Fruit fly (Drosophila melanogaster) whole organism, pupa: ENCODE data around the gene Ir8a.

ENCODE experiments used
- CG10348 ChIP-seq: fragments of 200-800 bp; sonication (Bioruptor generic); IDR thresholded peaks from 2 replicates; pipeline ENCODE4 v1.3.6; 2022; ENCODE audit warnings: missing biosample characterization, missing genetic modification characterization
- CG17806 ChIP-seq: fragments of 200-800 bp; sonication (Bioruptor generic); optimal IDR thresholded peaks from 2 replicates; lab custom pipeline; 2018; ENCODE audit warnings: missing biosample characterization, mild to moderate bottlenecking, missing genetic modification characterization, moderate library complexity
- CG32121 ChIP-seq: fragments of 200-800 bp; sonication (Bioruptor generic); IDR thresholded peaks from 2 replicates; pipeline ENCODE4 v1.3.6; 2022; ENCODE audit warnings: missing biosample characterization, missing genetic modification characterization
- CG34367 ChIP-seq: fragments of 200-800 bp; sonication (Bioruptor generic); optimal IDR thresholded peaks from 2 replicates; lab custom pipeline; 2018; ENCODE audit warnings: missing biosample characterization, mild to moderate bottlenecking, missing genetic modification characterization
- CG8301 ChIP-seq: fragments of 200-800 bp; sonication (Bioruptor generic); optimal IDR thresholded peaks from 2 replicates; lab custom pipeline; 2018; ENCODE audit warnings: missing biosample characterization, mild to moderate bottlenecking, missing genetic modification characterization
- D1 ChIP-seq: fragments of 200-800 bp; sonication (Bioruptor generic); optimal IDR thresholded peaks from 2 replicates; lab custom pipeline; 2018; ENCODE audit warnings: missing biosample characterization, mild to moderate bottlenecking, missing genetic modification characterization, moderate library complexity
- EcR ChIP-seq: fragments of 200-800 bp; sonication (Bioruptor generic); optimal IDR thresholded peaks from 3 replicates; lab custom pipeline; 2019; ENCODE audit warnings: missing biosample characterization, missing genetic modification characterization, mild to moderate bottlenecking, moderate library complexity, missing genetic modification reagents
- Pif1A ChIP-seq: fragments of 200-800 bp; sonication (Bioruptor generic); optimal IDR thresholded peaks from 3 replicates; lab custom pipeline; 2016; ENCODE audit warnings: missing biosample characterization, missing genetic modification characterization
- Pif1B ChIP-seq: fragments of 200-800 bp; sonication (Bioruptor generic); optimal IDR thresholded peaks from 3 replicates; lab custom pipeline; 2016; ENCODE audit warnings: missing biosample characterization, missing genetic modification characterization
- fd96Ca ChIP-seq: fragments of 200-800 bp; sonication (Bioruptor generic); IDR thresholded peaks from 3 replicates; pipeline ENCODE4 v1.3.6; 2022; ENCODE audit warnings: missing biosample characterization, missing genetic modification characterization
- gl ChIP-seq: fragments of 200-800 bp; sonication (Bioruptor generic); optimal IDR thresholded peaks from 2 replicates; lab custom pipeline; 2018; ENCODE audit warnings: missing biosample characterization, mild to moderate bottlenecking, missing genetic modification characterization
- rn ChIP-seq: fragments of 200-800 bp; sonication (Bioruptor generic); IDR thresholded peaks from 2 replicates; pipeline ENCODE4 v1.3.6; 2022; ENCODE audit warnings: missing biosample characterization, missing genetic modification characterization

DNA sequence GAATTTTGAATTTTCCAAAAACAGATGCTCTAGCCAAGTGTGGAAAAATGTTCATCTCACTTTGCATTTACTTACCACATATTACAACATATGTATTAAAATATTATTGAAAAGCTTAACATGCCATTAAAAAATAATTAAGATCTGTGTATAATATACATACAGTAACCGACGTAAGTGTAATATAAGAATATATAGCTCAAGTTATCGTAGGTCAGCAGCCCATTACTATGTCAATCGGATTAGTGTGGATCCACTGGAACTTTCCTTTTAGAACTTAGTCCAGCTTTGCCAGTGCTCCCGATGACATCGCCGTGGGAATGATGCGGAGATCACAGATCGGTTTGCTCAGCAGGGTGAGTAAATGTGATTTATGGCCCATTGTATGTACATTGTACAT lies 21.8 kb downstream of the Ir8a start, which contains the start of gene Obp8a:
- TF ChIP-seq CG8301 (no peak), CG34367 (no peak), EcR (GFP tag; lab: Kevin White, UChicago) (no peak), D1 (tag; lab: Kevin White, UChicago) (no peak), Pif1A (no peak), gl (tag; lab: Kevin White, UChicago) (no peak), rn (GFP tag; lab: Robert Waterston, UW) (no peak), fd96Ca (GFP tag; lab: Robert Waterston, UW) (no peak), CG32121 (no peak), Pif1B (GFP tag; lab: Kevin White, UChicago) (no peak), CG10348 (GFP tag; lab: Robert Waterston, UW) (no peak), CG17806 (tag; lab: Kevin White, UChicago) (no peak)
